Fruit fly (Drosophila melanogaster) whole organism: Measurements from ENCODE around the gene Cyp4d1.

Experiments
- Dll ChIP-seq: fragments of >200 bp; optimal IDR thresholded peaks from 2 replicates; lab custom pipeline; 2017
- EcR ChIP-seq, 2 experiments: fragments of >200 bp; optimal IDR thresholded peaks; 2 replicates each; lab custom pipeline; 2017; ENCODE audit warnings: missing biosample characterization in 2 of 2, missing genetic modification characterization in 2 of 2, missing genetic modification reagents in 2 of 2
- pan ChIP-seq: fragments of >200 bp; optimal IDR thresholded peaks from 2 replicates; lab custom pipeline; 2017
- psq ChIP-seq: fragments of >200 bp; optimal IDR thresholded peaks from 2 replicates; lab custom pipeline; 2017
- usp ChIP-seq: fragments of >200 bp; optimal IDR thresholded peaks from 2 replicates; lab custom pipeline; 2017; ENCODE audit warnings: missing biosample characterization, missing genetic modification characterization, mixed read lengths

DNA sequence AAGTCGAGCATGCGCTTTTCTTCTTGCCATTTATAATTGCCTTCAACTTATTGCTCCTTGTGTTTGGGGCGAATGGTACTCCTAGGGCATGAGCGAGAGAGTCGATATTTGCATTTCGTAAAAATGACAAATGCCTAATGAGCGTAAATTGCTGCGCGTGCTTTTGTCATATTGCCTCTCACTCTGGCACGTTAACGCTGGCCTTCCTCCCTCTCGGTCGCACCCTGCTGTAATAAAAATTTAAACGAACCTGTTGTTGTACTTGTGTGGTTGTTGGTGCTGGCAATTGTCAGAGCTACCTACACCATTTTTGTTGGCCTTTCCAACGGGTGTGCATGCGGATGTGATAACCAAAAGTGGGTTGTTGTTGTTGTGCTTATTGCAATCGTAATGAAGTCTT lies 23.6 kb downstream of the Cyp4d1 start:
- no peak for TF ChIP-seq psq
- TF ChIP-seq EcR (GFP tag; optimal IDR thresholded peaks at IDR 0.05; lab: Kevin White, UChicago), result peak in 1 of 2 experiments; percentile 24
- TF ChIP-seq usp (GFP tag; lab: Kevin White, UChicago), result no peak
- no peak for TF ChIP-seq Dll
- TF ChIP-seq pan (lab: Kevin White, UChicago), result no peak
